Fruit fly (Drosophila melanogaster) whole organism, embryonic: Measurements from ENCODE around the gene Eip63F-1.

ENCODE experiments used
- Antp ChIP-seq: fragments of 200-800 bp; sonication (Bioruptor generic); optimal IDR thresholded peaks from 3 replicates; lab custom pipeline; 2016; ENCODE audit warnings: missing biosample characterization, missing genetic modification characterization
- Atf6 ChIP-seq: fragments of 200-800 bp; sonication (Bioruptor generic); IDR thresholded peaks from 2 replicates; pipeline ENCODE4 v1.3.6; 2022; ENCODE audit warnings: missing biosample characterization, missing genetic modification characterization
- B-H2 ChIP-seq: fragments of 200-800 bp; sonication (Bioruptor generic); optimal IDR thresholded peaks from 2 replicates; lab custom pipeline; 2018; ENCODE audit warnings: missing biosample characterization, mild to moderate bottlenecking, missing genetic modification characterization
- Bdp1 ChIP-seq: fragments of 200-800 bp; sonication (Bioruptor generic); optimal IDR thresholded peaks from 3 replicates; lab custom pipeline; 2016; ENCODE audit warnings: missing biosample characterization, missing genetic modification characterization
- C15 ChIP-seq: fragments of 200-800 bp; sonication (Bioruptor generic); IDR thresholded peaks from 3 replicates; pipeline ENCODE4 v1.3.6; 2022; ENCODE audit warnings: missing biosample characterization, missing genetic modification characterization
- CG11398 ChIP-seq: fragments of 200-800 bp; sonication (Bioruptor generic); optimal IDR thresholded peaks from 2 replicates; lab custom pipeline; 2016; ENCODE audit warnings: missing biosample characterization, missing genetic modification characterization
- CG12744 ChIP-seq: fragments of 200-800 bp; sonication (Bioruptor generic); optimal IDR thresholded peaks from 2 replicates; lab custom pipeline; 2016; ENCODE audit warnings: missing biosample characterization, missing genetic modification characterization
- CG12769 ChIP-seq: fragments of 200-800 bp; sonication (Bioruptor generic); optimal IDR thresholded peaks from 2 replicates; lab custom pipeline; 2019; ENCODE audit warnings: missing biosample characterization, mild to moderate bottlenecking, missing genetic modification characterization, moderate library complexity
- CG15073 ChIP-seq: fragments of 200-800 bp; sonication (Bioruptor generic); optimal IDR thresholded peaks from 2 replicates; lab custom pipeline; 2016; ENCODE audit warnings: missing biosample characterization, missing genetic modification characterization
- CG15514 ChIP-seq: fragments of 200-800 bp; sonication (Bioruptor generic); optimal IDR thresholded peaks from 3 replicates; lab custom pipeline; 2017; ENCODE audit warnings: missing biosample characterization, missing genetic modification characterization, mild to moderate bottlenecking, moderate library complexity, missing genetic modification reagents
- CG16863 ChIP-seq: fragments of 200-800 bp; sonication (Bioruptor generic); optimal IDR thresholded peaks from 3 replicates; lab custom pipeline; 2016; ENCODE audit warnings: missing biosample characterization, missing genetic modification characterization
- CG17912 ChIP-seq: fragments of 200-800 bp; sonication (Bioruptor generic); optimal IDR thresholded peaks from 2 replicates; lab custom pipeline; 2018; ENCODE audit warnings: missing biosample characterization, mild to moderate bottlenecking, missing genetic modification characterization
- CG30431 ChIP-seq: fragments of 200-800 bp; sonication (Bioruptor generic); optimal IDR thresholded peaks from 2 replicates; lab custom pipeline; 2017; ENCODE audit warnings: missing biosample characterization, missing genetic modification characterization
- CG3065 ChIP-seq: fragments of 200-800 bp; sonication (Bioruptor generic); optimal IDR thresholded peaks from 2 replicates; lab custom pipeline; 2016; ENCODE audit warnings: missing biosample characterization, missing genetic modification characterization
- CG34376 ChIP-seq: fragments of 200-800 bp; sonication (Bioruptor generic); optimal IDR thresholded peaks from 2 replicates; lab custom pipeline; 2018; ENCODE audit warnings: missing biosample characterization, mild to moderate bottlenecking, missing genetic modification characterization
- CG4424 ChIP-seq: fragments of 200-800 bp; sonication (Bioruptor generic); optimal IDR thresholded peaks from 3 replicates; lab custom pipeline; 2016; ENCODE audit warnings: missing biosample characterization, missing genetic modification characterization
- CG4707 ChIP-seq: fragments of 200-800 bp; sonication (Bioruptor generic); optimal IDR thresholded peaks from 2 replicates; lab custom pipeline; 2018; ENCODE audit warnings: missing biosample characterization, mild to moderate bottlenecking, missing genetic modification characterization, moderate library complexity
- CG8089 ChIP-seq: fragments of 200-800 bp; sonication (Bioruptor generic); optimal IDR thresholded peaks from 3 replicates; lab custom pipeline; 2016; ENCODE audit warnings: missing biosample characterization, missing genetic modification characterization
- CG8290 ChIP-seq, 3 experiments: fragments of 200-800 bp; sonication (Bioruptor generic); optimal IDR thresholded peaks; 2 replicates each; lab custom pipeline; 2016 to 2019; ENCODE audit warnings: missing biosample characterization in 3 of 3, missing genetic modification characterization in 3 of 3, mild to moderate bottlenecking in 2 of 3, moderate library complexity in 1 of 3
- CG8478 ChIP-seq: fragments of >200 bp; optimal IDR thresholded peaks from 2 replicates; lab custom pipeline; 2018
- Dbx ChIP-seq: fragments of 200-800 bp; sonication (Bioruptor generic); IDR thresholded peaks from 3 replicates; pipeline ENCODE4 v1.3.6; 2022; ENCODE audit warnings: missing biosample characterization, missing genetic modification characterization
- Fer1 ChIP-seq: fragments of 200-800 bp; sonication (Bioruptor generic); optimal IDR thresholded peaks from 2 replicates; lab custom pipeline; 2017; ENCODE audit warnings: missing biosample characterization, mild to moderate bottlenecking, missing genetic modification characterization
- Fer2 ChIP-seq: fragments of 200-800 bp; sonication (Bioruptor generic); optimal IDR thresholded peaks from 2 replicates; lab custom pipeline; 2018; ENCODE audit warnings: missing biosample characterization, mild to moderate bottlenecking, missing genetic modification characterization, moderate library complexity
- GATAe ChIP-seq: fragments of 200-800 bp; sonication (Bioruptor generic); conservative IDR thresholded peaks from 2 replicates; pipeline ENCODE4 v1.3.6; 2022; ENCODE audit warnings: missing biosample characterization, missing genetic modification characterization
- H15 ChIP-seq: fragments of 200-800 bp; sonication (Bioruptor generic); IDR thresholded peaks from 3 replicates; pipeline ENCODE4 v1.3.6; 2022; ENCODE audit warnings: missing biosample characterization, missing genetic modification characterization
- Hand ChIP-seq: fragments of 200-800 bp; sonication (Bioruptor generic); optimal IDR thresholded peaks from 2 replicates; lab custom pipeline; 2017; ENCODE audit warnings: mild to moderate bottlenecking, missing biosample characterization, missing genetic modification reagents, missing genetic modification characterization
- Hmr ChIP-seq: fragments of 200-800 bp; sonication (Bioruptor generic); optimal IDR thresholded peaks from 3 replicates; lab custom pipeline; 2017; ENCODE audit warnings: mild to moderate bottlenecking, missing biosample characterization, missing genetic modification reagents, missing genetic modification characterization
- Pdp1 ChIP-seq, 2 experiments: fragments of 200-800 bp; sonication (Bioruptor generic); optimal IDR thresholded peaks; 3 replicates each; lab custom pipeline; 2016; ENCODE audit warnings: missing biosample characterization in 2 of 2, missing genetic modification characterization in 2 of 2, mild to moderate bottlenecking in 1 of 2, moderate library complexity in 1 of 2
- Xbp1 ChIP-seq: fragments of 200-800 bp; sonication (Bioruptor generic); optimal IDR thresholded peaks from 3 replicates; lab custom pipeline; 2016; ENCODE audit warnings: missing biosample characterization, mild to moderate bottlenecking, missing genetic modification characterization
- cas ChIP-seq: fragments of 200-800 bp; sonication (Bioruptor generic); IDR thresholded peaks from 2 replicates; pipeline ENCODE4 v1.3.6; 2022; ENCODE audit warnings: missing biosample characterization, missing genetic modification characterization
- dmrt11E ChIP-seq: fragments of 200-800 bp; sonication (Bioruptor generic); optimal IDR thresholded peaks from 3 replicates; lab custom pipeline; 2018; ENCODE audit warnings: missing biosample characterization, mild to moderate bottlenecking, missing genetic modification characterization, moderate library complexity
- dysf ChIP-seq: fragments of 200-800 bp; sonication (Bioruptor generic); IDR thresholded peaks from 3 replicates; pipeline ENCODE4 v1.3.6; 2022; ENCODE audit warnings: missing biosample characterization, missing genetic modification characterization
- ftz-f1 ChIP-seq: fragments of 200-800 bp; sonication (Bioruptor generic); optimal IDR thresholded peaks from 2 replicates; lab custom pipeline; 2016; ENCODE audit warnings: missing biosample characterization, missing genetic modification characterization
- gce ChIP-seq: fragments of 200-800 bp; sonication (Bioruptor generic); IDR thresholded peaks from 3 replicates; pipeline ENCODE4 v1.3.6; 2022; ENCODE audit warnings: missing biosample characterization, missing genetic modification characterization
- grn ChIP-seq: fragments of 200-800 bp; sonication (Bioruptor generic); optimal IDR thresholded peaks from 3 replicates; lab custom pipeline; 2017; ENCODE audit warnings: missing biosample characterization, missing genetic modification characterization
- ham ChIP-seq: fragments of 200-800 bp; sonication (Bioruptor generic); IDR thresholded peaks from 2 replicates; pipeline ENCODE4 v1.3.6; 2022; ENCODE audit warnings: missing biosample characterization, missing genetic modification characterization
- her ChIP-seq: fragments of 200-800 bp; sonication (Bioruptor generic); optimal IDR thresholded peaks from 2 replicates; lab custom pipeline; 2016; ENCODE audit warnings: missing biosample characterization, missing genetic modification characterization
- jing ChIP-seq: fragments of 200-800 bp; sonication (Bioruptor generic); optimal IDR thresholded peaks from 2 replicates; lab custom pipeline; 2018; ENCODE audit warnings: missing biosample characterization, mild to moderate bottlenecking, missing genetic modification characterization
- klu ChIP-seq: fragments of 200-800 bp; sonication (Bioruptor generic); IDR thresholded peaks from 2 replicates; pipeline ENCODE4 v1.3.6; 2022; ENCODE audit warnings: missing biosample characterization, missing genetic modification characterization
- mld ChIP-seq: fragments of 200-800 bp; sonication (Bioruptor generic); IDR thresholded peaks from 3 replicates; pipeline ENCODE4 v1.3.6; 2022; ENCODE audit warnings: missing biosample characterization, missing genetic modification characterization; ENCODE audit not compliant: partially characterized antibody
- nom ChIP-seq: fragments of 200-800 bp; sonication (Bioruptor generic); optimal IDR thresholded peaks from 2 replicates; lab custom pipeline; 2017; ENCODE audit warnings: missing biosample characterization, missing genetic modification characterization, mild to moderate bottlenecking, moderate library complexity, missing genetic modification reagents
- phol ChIP-seq: fragments of 200-800 bp; sonication (Bioruptor generic); optimal IDR thresholded peaks from 3 replicates; lab custom pipeline; 2018; ENCODE audit warnings: missing biosample characterization, mild to moderate bottlenecking, missing genetic modification characterization, moderate library complexity
- psq ChIP-seq: fragments of 200-800 bp; sonication (Bioruptor generic); optimal IDR thresholded peaks from 2 replicates; lab custom pipeline; 2017; ENCODE audit warnings: missing biosample characterization, missing genetic modification characterization
- pzg ChIP-seq: fragments of 200-800 bp; sonication (Bioruptor generic); optimal IDR thresholded peaks from 3 replicates; lab custom pipeline; 2018; ENCODE audit warnings: missing biosample characterization, mild to moderate bottlenecking, missing genetic modification characterization, moderate library complexity
- shn ChIP-seq: fragments of 200-800 bp; sonication (Bioruptor generic); optimal IDR thresholded peaks from 3 replicates; lab custom pipeline; 2016; ENCODE audit warnings: missing biosample characterization, missing genetic modification characterization
- slp2 ChIP-seq: fragments of 200-800 bp; sonication (Bioruptor generic); optimal IDR thresholded peaks from 2 replicates; lab custom pipeline; 2016; ENCODE audit warnings: missing biosample characterization, missing genetic modification characterization
- zen ChIP-seq: fragments of 200-800 bp; sonication (Bioruptor generic); optimal IDR thresholded peaks from 3 replicates; lab custom pipeline; 2018; ENCODE audit warnings: missing biosample characterization, mild to moderate bottlenecking, missing genetic modification characterization, moderate library complexity

Eip63F-1 gene

DNA sequence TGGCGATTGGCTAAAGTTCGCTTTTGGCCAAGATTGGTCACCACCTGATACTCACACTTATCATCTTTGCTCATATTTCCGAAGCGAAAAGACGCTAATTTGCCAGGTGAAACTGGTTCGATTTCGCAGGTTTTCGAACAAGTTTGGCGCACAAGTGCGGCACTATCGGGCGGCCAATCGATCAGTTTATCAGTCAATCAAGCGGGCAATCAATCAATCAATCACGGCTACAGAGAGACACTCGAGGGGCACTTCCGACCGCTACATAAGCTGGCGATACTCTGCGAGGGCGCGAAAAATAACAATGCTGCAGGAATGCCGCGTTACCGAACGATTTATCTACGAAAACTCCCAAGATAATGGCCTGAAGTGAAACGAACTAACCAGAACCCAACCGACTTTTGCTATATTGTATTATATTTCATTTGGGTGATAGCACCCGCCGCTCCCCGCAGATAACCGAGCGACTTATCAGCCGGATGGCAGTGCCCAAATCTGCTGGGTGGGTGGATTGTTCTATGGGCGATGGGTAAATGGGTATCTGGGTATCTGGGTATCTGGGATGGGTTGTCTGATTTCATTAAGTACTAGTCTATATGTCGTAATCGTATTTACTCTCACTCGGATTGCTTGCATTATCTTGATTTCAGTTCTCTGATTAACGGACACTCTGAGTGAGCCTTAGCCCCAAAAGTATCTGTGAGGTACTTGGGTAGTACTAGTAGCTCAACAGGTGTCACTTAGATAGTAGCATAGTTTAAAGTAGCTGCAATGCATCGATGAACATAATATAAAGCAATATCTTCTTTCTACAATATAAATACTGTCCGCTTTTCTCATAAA lies 6.3 kb downstream of the Eip63F-1 start (continued):
- TF ChIP-seq CG3065 (GFP tag; lab: Kevin White, UChicago) (no peak), CG17912 (GFP tag; lab: Kevin White, UChicago) (no peak), B-H2 (GFP tag; lab: Kevin White, UChicago) (peak; percentile 9), GATAe (peak; percentile 93), grn (GFP tag; lab: Kevin White, UChicago) (peak; percentile 99), mld (no peak), nom (no peak), ham (0 out of 2 replicates have a peak, but pooled peaks have one; percentile 48), Pdp1 (GFP tag; optimal IDR thresholded peaks at IDR 0.05; lab: Kevin White, UChicago) (peak in 1 of 2 experiments; percentile 75), CG34376 (peak; percentile 74), Hmr (GFP tag; lab: Kevin White, UChicago) (peak; percentile 9), CG8290 (GFP tag; optimal IDR thresholded peaks at IDR 0.05; lab: Kevin White, UChicago) (no peak), CG8290 (tag; optimal IDR thresholded peaks at IDR 0.05; lab: Kevin White, UChicago) (peak in 1 of 2 experiments; percentile 43), CG12769 (peak; percentile 37), CG12744 (GFP tag; lab: Kevin White, UChicago) (no peak), CG4424 (GFP tag; lab: Kevin White, UChicago) (no peak), Fer1 (GFP tag; lab: Kevin White, UChicago) (peak; percentile 29), ftz-f1 (GFP tag; lab: Kevin White, UChicago) (no peak)

DNA sequence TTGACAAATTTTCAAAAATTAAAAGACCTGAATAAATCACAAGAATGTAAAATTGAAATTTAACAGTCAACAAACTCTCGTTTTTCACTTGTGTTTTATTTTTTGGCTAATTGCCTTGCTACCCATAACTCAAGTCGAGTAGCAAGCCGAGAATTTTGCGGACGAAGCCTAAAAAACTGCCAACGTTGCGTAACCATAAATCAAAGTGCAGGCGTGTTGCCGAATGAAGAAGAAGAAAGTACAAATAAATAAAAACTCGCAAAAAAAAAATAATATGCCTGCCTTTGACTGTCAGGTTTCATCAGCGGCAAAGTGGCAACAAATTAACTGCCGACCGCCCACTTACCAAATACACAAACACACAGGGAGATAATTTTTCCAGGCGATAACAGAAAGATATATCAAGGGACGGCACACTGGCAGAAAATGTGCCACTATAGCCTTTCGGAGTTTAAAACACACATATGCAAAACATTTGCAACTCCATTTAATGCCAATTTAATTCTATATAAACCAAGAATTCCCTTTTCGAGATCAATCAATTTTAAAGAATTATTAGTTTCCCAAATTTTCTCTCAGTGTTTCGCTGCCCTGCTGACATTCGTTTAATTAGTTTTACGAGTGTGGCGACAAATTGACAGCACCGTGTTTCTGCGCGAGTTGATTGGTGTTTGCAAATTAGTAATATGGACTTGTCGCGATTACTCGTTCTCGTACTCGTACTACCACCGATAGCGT lies 7.0 kb downstream of the Eip63F-1 start:
- TF ChIP-seq H15 (GFP tag; lab: Robert Waterston, UW) (peak; percentile 76; the same call in 2 of the 3 replicates), CG15073 (GFP tag; lab: Kevin White, UChicago) (no peak), psq (GFP tag; lab: Kevin White, UChicago) (peak; percentile 38), shn (peak; percentile 55), CG16863 (GFP tag; lab: Kevin White, UChicago) (peak; percentile 83), Xbp1 (GFP tag; lab: Kevin White, UChicago) (peak; percentile 86), her (GFP tag; lab: Kevin White, UChicago) (peak; percentile 81), CG30431 (GFP tag; lab: Kevin White, UChicago) (peak; percentile 62), CG4707 (GFP tag; lab: Kevin White, UChicago) (peak; percentile 20), Fer2 (peak; percentile 83), Hand (GFP tag; lab: Kevin White, UChicago) (peak; percentile 89), zen (tag; lab: Kevin White, UChicago) (no peak), Atf6 (peak; percentile 96), gce (GFP tag; lab: Robert Waterston, UW) (peak; percentile 47; the same call in 1 of the 3 replicates), CG8089 (GFP tag; lab: Kevin White, UChicago) (peak; percentile 57), CG8478 (lab: Kevin White, UChicago) (no peak), CG15514 (GFP tag; lab: Kevin White, UChicago) (peak; percentile 83), dysf (GFP tag; lab: Robert Waterston, UW) (peak; percentile 90), dmrt11E (no peak), Antp (GFP tag; lab: Kevin White, UChicago) (peak; percentile 79), Dbx (GFP tag; lab: Robert Waterston, UW) (peak; percentile 95), cas (GFP tag; lab: Robert Waterston, UW) (peak; percentile 81), CG11398 (GFP tag; lab: Kevin White, UChicago) (peak; percentile 73), C15 (GFP tag; lab: Robert Waterston, UW) (peak; percentile 72; the same call in 1 of the 3 replicates), jing (GFP tag; lab: Kevin White, UChicago) (peak; percentile 66), phol (peak; percentile 64), pzg (GFP tag; lab: Kevin White, UChicago) (peak; percentile 16), slp2 (GFP tag; lab: Kevin White, UChicago) (peak; percentile 66), klu (GFP tag; lab: Robert Waterston, UW) (peak; percentile 79), Bdp1 (GFP tag; lab: Kevin White, UChicago) (peak; percentile 79)
